Worm (Caenorhabditis elegans): ENCODE data around the gene F53F4.15.

DNA sequence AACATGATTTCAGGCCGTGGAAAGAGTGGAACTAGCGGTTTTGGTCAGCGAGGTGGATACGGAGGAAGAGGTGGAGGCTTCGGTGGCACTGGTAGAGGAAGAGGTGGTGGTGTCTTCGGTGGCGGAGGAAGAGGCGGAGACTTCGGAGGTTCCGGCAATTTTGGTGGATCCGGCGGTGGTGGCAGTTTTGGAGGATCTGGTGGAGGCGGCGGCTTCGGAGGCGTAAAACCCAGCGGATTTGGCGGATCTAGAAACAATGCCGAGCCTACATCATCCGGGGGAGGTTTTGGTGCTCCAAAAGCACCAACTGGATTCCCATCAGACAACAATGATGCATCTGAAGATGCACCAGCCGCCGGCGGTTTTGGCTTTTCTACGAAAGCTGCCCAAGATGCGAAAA is 47.6 kb downstream of the F53F4.15 start:
- TF ChIP-seq F13H6.1 (tag; optimal IDR thresholded peaks at IDR 0.05) (no peak), unc-62 (GFP tag; optimal IDR thresholded peaks at IDR 0.05) (no peak), Y55F3AM.14 (GFP tag; optimal IDR thresholded peaks at IDR 0.05) (no peak), ama-1 (optimal IDR thresholded peaks at IDR 0.05) (no peak), egl-27 (tag; optimal IDR thresholded peaks at IDR 0.05) (no peak)
